Fruit fly (Drosophila melanogaster) whole organism, embryonic: ENCODE measurements around the gene CG6830.

Experiments
- Ada2b ChIP-seq: fragments of 200-800 bp; sonication (Bioruptor generic); IDR thresholded peaks from 2 replicates; pipeline ENCODE4 v1.3.6; 2022; ENCODE audit warnings: missing biosample characterization, missing genetic modification characterization
- CG12155 ChIP-seq: fragments of 200-800 bp; sonication (Bioruptor generic); optimal IDR thresholded peaks from 3 replicates; lab custom pipeline; 2016; ENCODE audit warnings: missing biosample characterization, missing genetic modification characterization
- CG12942 ChIP-seq: fragments of 200-800 bp; sonication (Bioruptor generic); optimal IDR thresholded peaks from 3 replicates; lab custom pipeline; 2016; ENCODE audit warnings: missing biosample characterization, missing genetic modification characterization
- CG13123 ChIP-seq: fragments of 200-800 bp; sonication (Bioruptor generic); optimal IDR thresholded peaks from 2 replicates; lab custom pipeline; 2016; ENCODE audit warnings: missing biosample characterization, missing genetic modification characterization
- CG13287 ChIP-seq: fragments of 200-800 bp; sonication (Bioruptor generic); IDR thresholded peaks from 2 replicates; pipeline ENCODE4 v1.3.6; 2022; ENCODE audit warnings: missing biosample characterization, missing genetic modification characterization; ENCODE audit not compliant: partially characterized antibody
- CG14014 ChIP-seq: fragments of 200-800 bp; sonication (Bioruptor generic); IDR thresholded peaks from 2 replicates; pipeline ENCODE4 v1.3.6; 2022; ENCODE audit warnings: missing biosample characterization, missing genetic modification characterization
- CG16815 ChIP-seq: fragments of 200-800 bp; sonication (Bioruptor generic); optimal IDR thresholded peaks from 3 replicates; lab custom pipeline; 2017; ENCODE audit warnings: missing biosample characterization, mild to moderate bottlenecking, missing genetic modification characterization
- CG18599 ChIP-seq: fragments of 200-800 bp; sonication (Bioruptor generic); optimal IDR thresholded peaks from 3 replicates; lab custom pipeline; 2017; ENCODE audit warnings: missing biosample characterization, missing genetic modification characterization, mild to moderate bottlenecking, moderate library complexity, missing genetic modification reagents
- CG2116 ChIP-seq: fragments of 200-800 bp; sonication (Bioruptor generic); optimal IDR thresholded peaks from 3 replicates; lab custom pipeline; 2018; ENCODE audit warnings: missing biosample characterization, mild to moderate bottlenecking, missing genetic modification characterization
- CG5245 ChIP-seq: fragments of 200-800 bp; sonication (Bioruptor generic); optimal IDR thresholded peaks from 3 replicates; lab custom pipeline; 2016; ENCODE audit warnings: missing biosample characterization, missing genetic modification characterization
- CG7357 ChIP-seq: fragments of 200-800 bp; sonication (Bioruptor generic); IDR thresholded peaks from 3 replicates; pipeline ENCODE4 v1.3.6; 2022; ENCODE audit warnings: missing biosample characterization, missing genetic modification characterization
- CG7372 ChIP-seq: fragments of 200-800 bp; sonication (Bioruptor generic); IDR thresholded peaks from 2 replicates; pipeline ENCODE4 v1.3.6; 2022; ENCODE audit warnings: missing biosample characterization, missing genetic modification characterization
- CG7839 ChIP-seq: fragments of 200-800 bp; sonication (Bioruptor generic); optimal IDR thresholded peaks from 3 replicates; lab custom pipeline; 2018; ENCODE audit warnings: missing biosample characterization, mild to moderate bottlenecking, missing genetic modification characterization, moderate library complexity
- CG8089 ChIP-seq: fragments of 200-800 bp; sonication (Bioruptor generic); optimal IDR thresholded peaks from 3 replicates; lab custom pipeline; 2016; ENCODE audit warnings: missing biosample characterization, missing genetic modification characterization
- CG9215 ChIP-seq: fragments of 200-800 bp; sonication (Bioruptor generic); IDR thresholded peaks from 2 replicates; pipeline ENCODE4 v1.3.6; 2022; ENCODE audit warnings: missing biosample characterization, missing genetic modification characterization
- CTCF ChIP-seq: fragments of 200-800 bp; sonication (Bioruptor generic); optimal IDR thresholded peaks from 2 replicates; lab custom pipeline; 2017; ENCODE audit warnings: missing biosample characterization, mild to moderate bottlenecking, missing genetic modification characterization, moderate library complexity
- Ets97D ChIP-seq: fragments of 200-800 bp; sonication (Bioruptor generic); optimal IDR thresholded peaks from 3 replicates; lab custom pipeline; 2016; ENCODE audit warnings: missing biosample characterization, missing genetic modification characterization
- Gsc ChIP-seq: fragments of 200-800 bp; sonication (Bioruptor generic); IDR thresholded peaks from 2 replicates; pipeline ENCODE4 v1.3.6; 2022; ENCODE audit warnings: missing biosample characterization, missing genetic modification characterization
- HLHmδ ChIP-seq: fragments of 200-800 bp; sonication (Bioruptor generic); optimal IDR thresholded peaks from 2 replicates; lab custom pipeline; 2018; ENCODE audit warnings: missing biosample characterization, mild to moderate bottlenecking, missing genetic modification characterization, moderate library complexity
- Hr39 ChIP-seq: fragments of >200 bp; optimal IDR thresholded peaks from 2 replicates; lab custom pipeline; 2017
- Meics ChIP-seq: fragments of 200-800 bp; sonication (Bioruptor generic); optimal IDR thresholded peaks from 2 replicates; lab custom pipeline; 2017; ENCODE audit warnings: missing biosample characterization, mild to moderate bottlenecking, missing genetic modification characterization
- Nf-YB ChIP-seq: fragments of 200-800 bp; sonication (Bioruptor generic); optimal IDR thresholded peaks from 3 replicates; lab custom pipeline; 2019; ENCODE audit warnings: missing biosample characterization, mild to moderate bottlenecking, missing genetic modification characterization, moderate library complexity
- NfI ChIP-seq: fragments of 200-800 bp; sonication (Bioruptor generic); optimal IDR thresholded peaks from 3 replicates; lab custom pipeline; 2018; ENCODE audit warnings: missing biosample characterization, mild to moderate bottlenecking, missing genetic modification characterization, moderate library complexity
- Scr ChIP-seq: fragments of 200-800 bp; sonication (Bioruptor generic); IDR thresholded peaks from 2 replicates; pipeline ENCODE4 v1.3.6; 2022; ENCODE audit warnings: missing biosample characterization, missing genetic modification characterization; ENCODE audit not compliant: partially characterized antibody
- Sin3A ChIP-seq: fragments of >200 bp; optimal IDR thresholded peaks from 2 replicates; lab custom pipeline; 2018
- Sox102F ChIP-seq: fragments of 200-800 bp; sonication (Bioruptor generic); optimal IDR thresholded peaks from 2 replicates; lab custom pipeline; 2018; ENCODE audit warnings: missing biosample characterization, mild to moderate bottlenecking, missing genetic modification characterization, moderate library complexity
- Xrp1 ChIP-seq: fragments of 200-800 bp; sonication (Bioruptor generic); IDR thresholded peaks from 2 replicates; pipeline ENCODE4 v1.3.6; 2022; ENCODE audit warnings: missing biosample characterization, missing genetic modification characterization
- ap ChIP-seq: fragments of 200-800 bp; sonication (Bioruptor generic); IDR thresholded peaks from 2 replicates; pipeline ENCODE4 v1.3.6; 2022; ENCODE audit warnings: missing biosample characterization, missing genetic modification characterization
- ash1 ChIP-seq: fragments of 200-800 bp; sonication (Bioruptor generic); optimal IDR thresholded peaks from 2 replicates; lab custom pipeline; 2018; ENCODE audit warnings: missing biosample characterization, mild to moderate bottlenecking, missing genetic modification characterization
- bbx ChIP-seq: fragments of 200-800 bp; sonication (Bioruptor generic); IDR thresholded peaks from 2 replicates; pipeline ENCODE4 v1.3.6; 2022; ENCODE audit warnings: missing biosample characterization, missing genetic modification characterization; ENCODE audit not compliant: partially characterized antibody
- cas ChIP-seq: fragments of 200-800 bp; sonication (Bioruptor generic); IDR thresholded peaks from 2 replicates; pipeline ENCODE4 v1.3.6; 2022; ENCODE audit warnings: missing biosample characterization, missing genetic modification characterization
- cg ChIP-seq: fragments of 200-800 bp; sonication (Bioruptor generic); optimal IDR thresholded peaks from 3 replicates; lab custom pipeline; 2019; ENCODE audit warnings: missing biosample characterization, mild to moderate bottlenecking, missing genetic modification characterization, moderate library complexity
- corto ChIP-seq: fragments of 200-800 bp; sonication (Bioruptor generic); optimal IDR thresholded peaks from 2 replicates; lab custom pipeline; 2016; ENCODE audit warnings: missing biosample characterization, mild to moderate bottlenecking, missing genetic modification characterization, moderate library complexity
- crc ChIP-seq: fragments of 200-800 bp; sonication (Bioruptor generic); optimal IDR thresholded peaks from 2 replicates; lab custom pipeline; 2016; ENCODE audit warnings: missing biosample characterization, missing genetic modification characterization
- da ChIP-seq: fragments of 200-800 bp; sonication (Bioruptor generic); optimal IDR thresholded peaks from 2 replicates; lab custom pipeline; 2016; ENCODE audit warnings: missing biosample characterization, missing genetic modification characterization
- danr ChIP-seq: fragments of 200-800 bp; sonication (Bioruptor generic); IDR thresholded peaks from 2 replicates; pipeline ENCODE4 v1.3.6; 2022; ENCODE audit warnings: missing biosample characterization, missing genetic modification characterization
- en ChIP-seq: fragments of 200-800 bp; sonication (Bioruptor generic); optimal IDR thresholded peaks from 2 replicates; lab custom pipeline; 2016; ENCODE audit warnings: missing biosample characterization, missing genetic modification characterization
- gce ChIP-seq: fragments of 200-800 bp; sonication (Bioruptor generic); IDR thresholded peaks from 3 replicates; pipeline ENCODE4 v1.3.6; 2022; ENCODE audit warnings: missing biosample characterization, missing genetic modification characterization
- ham ChIP-seq: fragments of 200-800 bp; sonication (Bioruptor generic); IDR thresholded peaks from 2 replicates; pipeline ENCODE4 v1.3.6; 2022; ENCODE audit warnings: missing biosample characterization, missing genetic modification characterization
- hb ChIP-seq: fragments of 200-800 bp; sonication (Bioruptor generic); IDR thresholded peaks from 3 replicates; pipeline ENCODE4 v1.3.6; 2022; ENCODE audit warnings: missing biosample characterization, missing genetic modification characterization; ENCODE audit not compliant: partially characterized antibody
- hbn ChIP-seq: fragments of 200-800 bp; sonication (Bioruptor generic); IDR thresholded peaks from 2 replicates; pipeline ENCODE4 v1.3.6; 2022; ENCODE audit warnings: missing biosample characterization, missing genetic modification characterization; ENCODE audit not compliant: partially characterized antibody
- hth ChIP-seq: fragments of >200 bp; optimal IDR thresholded peaks from 2 replicates; lab custom pipeline; 2017; ENCODE audit warnings: inconsistent platforms
- jigr1 ChIP-seq: fragments of 200-800 bp; sonication (Bioruptor generic); IDR thresholded peaks from 3 replicates; pipeline ENCODE4 v1.3.6; 2022; ENCODE audit warnings: missing biosample characterization, missing genetic modification characterization
- lmd ChIP-seq: fragments of 200-800 bp; sonication (Bioruptor generic); IDR thresholded peaks from 2 replicates; pipeline ENCODE4 v1.3.6; 2022; ENCODE audit warnings: missing biosample characterization, missing genetic modification characterization
- maf-S ChIP-seq: fragments of 200-800 bp; sonication (Bioruptor generic); optimal IDR thresholded peaks from 2 replicates; lab custom pipeline; 2016; ENCODE audit warnings: missing biosample characterization, missing genetic modification characterization
- mld ChIP-seq: fragments of 200-800 bp; sonication (Bioruptor generic); IDR thresholded peaks from 3 replicates; pipeline ENCODE4 v1.3.6; 2022; ENCODE audit warnings: missing biosample characterization, missing genetic modification characterization; ENCODE audit not compliant: partially characterized antibody
- org-1 ChIP-seq: fragments of 200-800 bp; sonication (Bioruptor generic); optimal IDR thresholded peaks from 2 replicates; lab custom pipeline; 2017; ENCODE audit warnings: missing biosample characterization, missing genetic modification characterization
- seq ChIP-seq: fragments of 200-800 bp; sonication (Bioruptor generic); IDR thresholded peaks from 2 replicates; pipeline ENCODE4 v1.3.6; 2022; ENCODE audit warnings: missing biosample characterization, missing genetic modification characterization
- slp2 ChIP-seq: fragments of 200-800 bp; sonication (Bioruptor generic); optimal IDR thresholded peaks from 2 replicates; lab custom pipeline; 2016; ENCODE audit warnings: missing biosample characterization, missing genetic modification characterization
- sqz ChIP-seq: fragments of 200-800 bp; sonication (Bioruptor generic); optimal IDR thresholded peaks from 3 replicates; lab custom pipeline; 2018; ENCODE audit warnings: missing biosample characterization, mild to moderate bottlenecking, missing genetic modification characterization
- stwl ChIP-seq: fragments of 200-800 bp; sonication (Bioruptor generic); optimal IDR thresholded peaks from 3 replicates; lab custom pipeline; 2018; ENCODE audit warnings: missing biosample characterization, mild to moderate bottlenecking, missing genetic modification characterization, moderate library complexity
- tin ChIP-seq: fragments of 200-800 bp; sonication (Bioruptor generic); optimal IDR thresholded peaks from 3 replicates; lab custom pipeline; 2016; ENCODE audit warnings: missing biosample characterization, missing genetic modification characterization
- trh ChIP-seq: fragments of 200-800 bp; sonication (Bioruptor generic); optimal IDR thresholded peaks from 2 replicates; lab custom pipeline; 2016; ENCODE audit warnings: missing biosample characterization, missing genetic modification characterization
- zen ChIP-seq: fragments of 200-800 bp; sonication (Bioruptor generic); optimal IDR thresholded peaks from 3 replicates; lab custom pipeline; 2018; ENCODE audit warnings: missing biosample characterization, mild to moderate bottlenecking, missing genetic modification characterization, moderate library complexity

The CG6830 gene

DNA sequence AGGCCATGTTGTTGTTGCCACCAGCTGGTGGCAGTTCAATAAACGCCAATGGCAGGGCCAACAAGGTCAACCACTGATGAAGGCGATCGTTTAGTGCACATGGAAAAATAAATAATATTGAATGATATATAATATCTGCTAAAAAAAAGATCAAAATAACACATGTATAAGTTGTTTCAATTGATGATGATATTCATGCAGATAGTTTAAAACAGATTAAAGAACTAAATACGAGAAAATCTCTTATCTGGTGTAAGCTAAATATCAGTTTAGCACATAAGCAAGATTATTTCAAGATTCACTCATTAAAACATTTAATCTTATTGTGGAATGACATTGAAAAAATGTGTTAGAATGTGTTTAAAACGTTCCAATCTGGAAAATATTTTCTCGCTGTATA lies 20.7 kb downstream of the CG6830 start (continued):
- TF ChIP-seq CG13123 (no peak), Gsc (no peak), CG7372 (GFP tag; lab: Robert Waterston, UW) (no peak), CG7839 (tag; lab: Kevin White, UChicago) (peak; percentile 65), ap (GFP tag; lab: Robert Waterston, UW) (no peak), Sox102F (GFP tag; lab: Kevin White, UChicago) (peak; percentile 71), CG7357 (GFP tag; lab: Robert Waterston, UW) (peak; percentile 38; the same call in 1 of the 3 replicates), trh (GFP tag; lab: Kevin White, UChicago) (no peak), Scr (GFP tag; lab: Robert Waterston, UW) (no peak), CG18599 (GFP tag; lab: Kevin White, UChicago) (no peak), hth (lab: Kevin White, UChicago) (no peak), slp2 (no peak), crc (no peak), Meics (GFP tag; lab: Kevin White, UChicago) (peak; percentile 48), Sin3A (lab: Kevin White, UChicago) (no peak), hb (GFP tag; lab: Robert Waterston, UW) (no peak), CG9215 (GFP tag; lab: Robert Waterston, UW) (no peak), cg (GFP tag; lab: Kevin White, UChicago) (no peak), Ets97D (GFP tag; lab: Kevin White, UChicago) (no peak), CG2116 (GFP tag; lab: Kevin White, UChicago) (no peak), en (no peak), CG16815 (GFP tag; lab: Kevin White, UChicago) (no peak), bbx (no peak), da (GFP tag; lab: Kevin White, UChicago) (no peak), NfI (no peak), Hr39 (lab: Kevin White, UChicago) (no peak), CG5245 (no peak), danr (no peak), Ada2b (GFP tag; lab: Robert Waterston, UW) (no peak), CG8089 (GFP tag; lab: Kevin White, UChicago) (no peak), ham (GFP tag; lab: Robert Waterston, UW) (no peak), seq (GFP tag; lab: Robert Waterston, UW) (no peak), CTCF (GFP tag; lab: Kevin White, UChicago) (no peak), zen (tag; lab: Kevin White, UChicago) (no peak), ash1 (GFP tag; lab: Kevin White, UChicago) (no peak), tin (GFP tag; lab: Kevin White, UChicago) (no peak), corto (GFP tag; lab: Kevin White, UChicago) (no peak), CG12942 (GFP tag; lab: Kevin White, UChicago) (peak; percentile 11), lmd (peak; percentile 52), CG13287 (no peak), cas (GFP tag; lab: Robert Waterston, UW) (no peak), CG14014 (GFP tag; lab: Robert Waterston, UW) (no peak), HLHmδ (no peak), CG12155 (no peak), stwl (no peak), Xrp1 (GFP tag; lab: Robert Waterston, UW) (no peak), gce (no peak), org-1 (peak; percentile 25), sqz (GFP tag; lab: Kevin White, UChicago) (no peak), mld (GFP tag; lab: Robert Waterston, UW) (no peak), Nf-YB (GFP tag; lab: Kevin White, UChicago) (peak; percentile 3), maf-S (GFP tag; lab: Kevin White, UChicago) (no peak), jigr1 (GFP tag; lab: Robert Waterston, UW) (no peak), hbn (GFP tag; lab: Robert Waterston, UW) (no peak)
